Fruit fly (Drosophila melanogaster): ENCODE results near the gene RpL34a.

The RpL34a gene

DNA sequence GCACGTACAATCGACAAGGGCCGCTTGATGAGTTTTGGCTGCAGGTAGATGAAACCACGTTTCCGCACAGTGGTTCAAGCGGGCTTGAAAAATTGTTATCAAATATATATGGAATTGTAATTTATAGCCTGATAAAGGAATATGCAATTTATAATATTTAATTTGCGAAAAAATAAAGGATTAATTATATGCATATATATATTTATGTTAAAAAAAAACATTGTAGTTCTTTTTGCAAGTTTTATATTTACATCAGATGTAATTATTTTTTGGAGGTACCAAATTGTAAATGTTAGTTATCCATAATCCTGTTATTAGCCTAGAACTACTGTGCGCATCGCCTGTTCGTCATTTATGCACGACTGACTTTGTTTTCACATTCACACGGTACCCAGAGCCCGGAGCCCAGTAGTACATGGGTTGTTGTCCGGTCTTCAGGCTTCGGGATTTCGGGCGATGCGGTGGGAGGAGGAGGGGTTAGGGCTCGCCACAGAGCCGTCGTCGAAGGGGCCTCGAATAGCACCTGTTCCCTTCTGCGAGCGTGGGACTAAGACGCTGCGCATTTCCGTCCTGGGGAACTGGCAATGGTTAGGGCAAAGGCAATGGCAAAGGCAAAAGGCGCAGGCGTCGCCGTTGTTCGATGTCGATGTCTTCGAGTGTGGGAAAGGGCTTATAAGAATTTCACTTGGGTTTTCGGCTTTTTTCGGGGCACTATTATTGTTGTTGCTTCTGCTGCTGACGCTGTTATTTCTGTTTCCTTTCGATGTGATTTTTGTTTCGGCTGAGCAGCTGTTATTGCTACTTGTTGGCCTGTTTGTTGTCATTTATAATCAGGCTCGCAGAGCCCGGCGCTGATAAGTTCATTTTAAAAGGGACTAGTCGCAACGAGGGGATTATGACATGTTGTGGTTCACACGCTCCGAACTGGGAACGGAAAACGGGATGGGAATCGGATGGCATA lies 41.0 kb downstream of the RpL34a start (continued):
- TF ChIP-seq chm (GFP tag; IDR thresholded peaks at IDR 0.05) (peak; percentile 46; the same call in 1 of the 2 replicates), esg (GFP tag; conservative IDR thresholded peaks at IDR 0.05) (peak; percentile 58), Fer1 (GFP tag; optimal IDR thresholded peaks at IDR 0.05) (peak; percentile 24), org-1 (GFP tag; optimal IDR thresholded peaks at IDR 0.05) (peak; percentile 77), exex (tag; optimal IDR thresholded peaks at IDR 0.05) (no peak), Max (GFP tag; optimal IDR thresholded peaks at IDR 0.05) (peak; percentile 41), gfzf (GFP tag; optimal IDR thresholded peaks at IDR 0.05) (no peak), BtbVII (GFP tag; optimal IDR thresholded peaks at IDR 0.05) (peak; percentile 23), Nf-YC (tag; optimal IDR thresholded peaks at IDR 0.05) (no peak), Elba2 (GFP tag; optimal IDR thresholded peaks at IDR 0.05) (peak; percentile 20), dmrt11E (tag; optimal IDR thresholded peaks at IDR 0.05) (peak; percentile 99), CG8290 (GFP tag; optimal IDR thresholded peaks at IDR 0.05) (peak; percentile 70), CG8290 (tag; optimal IDR thresholded peaks at IDR 0.05) (peak in 1 of 2 experiments; percentile 77), CG7839 (tag; optimal IDR thresholded peaks at IDR 0.05) (peak; percentile 88), ato (GFP tag; IDR thresholded peaks at IDR 0.05; ENCODE audit: partially characterized antibody) (no peak), NFAT (GFP tag; IDR thresholded peaks at IDR 0.05) (no peak), pum (GFP tag; optimal IDR thresholded peaks at IDR 0.05) (no peak), CG12769 (tag; optimal IDR thresholded peaks at IDR 0.05) (no peak), run (tag; optimal IDR thresholded peaks at IDR 0.05) (peak; percentile 43), Hey (tag; optimal IDR thresholded peaks at IDR 0.05) (no peak), ab (GFP tag; optimal IDR thresholded peaks at IDR 0.05) (no peak), CG8924 (tag; optimal IDR thresholded peaks at IDR 0.05) (peak; percentile 89), CG13424 (tag; optimal IDR thresholded peaks at IDR 0.05) (peak; percentile 90), toy (GFP tag; IDR thresholded peaks at IDR 0.05) (no peak), ro (GFP tag; IDR thresholded peaks at IDR 0.05) (peak; percentile 39; the same call in 1 of the 2 replicates), schlank (tag; optimal IDR thresholded peaks at IDR 0.05) (no peak), CG30431 (GFP tag; optimal IDR thresholded peaks at IDR 0.05) (peak; percentile 83), stc (GFP tag; IDR thresholded peaks at IDR 0.05) (peak; percentile 76), maf-S (GFP tag; optimal IDR thresholded peaks at IDR 0.05) (no peak), eve (GFP tag; optimal IDR thresholded peaks at IDR 0.05) (no peak), gem (tag; optimal IDR thresholded peaks at IDR 0.05) (peak; percentile 95), Blimp-1 (GFP tag; optimal IDR thresholded peaks at IDR 0.05) (peak; percentile 80), CG7963 (GFP tag; IDR thresholded peaks at IDR 0.05; ENCODE audit: partially characterized antibody) (no peak), H2.0 (GFP tag; IDR thresholded peaks at IDR 0.05) (peak; percentile 35; the same call in 1 of the 2 replicates), cwo (GFP tag; optimal IDR thresholded peaks at IDR 0.05) (peak; percentile 24), sob (GFP tag; IDR thresholded peaks at IDR 0.05) (no peak), CG7987 (GFP tag; optimal IDR thresholded peaks at IDR 0.05) (no peak), Ssrp (tag; optimal IDR thresholded peaks at IDR 0.05) (peak; percentile 92), stwl (tag; optimal IDR thresholded peaks at IDR 0.05) (peak; percentile 62), Antp (GFP tag; optimal IDR thresholded peaks at IDR 0.05) (peak; percentile 20), Jarid2 (GFP tag; optimal IDR thresholded peaks at IDR 0.05) (no peak), CG17568 (GFP tag; optimal IDR thresholded peaks at IDR 0.05) (peak; percentile 35), Chrac-16 (GFP tag; optimal IDR thresholded peaks at IDR 0.05) (peak; percentile 76), Hr78 (GFP tag; optimal IDR thresholded peaks at IDR 0.05) (peak in 1 of 2 experiments; percentile 69), knrl (GFP tag; IDR thresholded peaks at IDR 0.05; ENCODE audit: partially characterized antibody) (no peak), Ravus (GFP tag; IDR thresholded peaks at IDR 0.05) (no peak), ERR (GFP tag; optimal IDR thresholded peaks at IDR 0.05) (no peak), sug (tag; optimal IDR thresholded peaks at IDR 0.05) (no peak)
